Worm (Caenorhabditis elegans) whole organism, L4 larva: ENCODE data around the gene C14A4.9.

Source experiments
- F26F4.8 ChIP-seq: fragments of 200-800 bp; sonication (Bioruptor generic); conservative IDR thresholded peaks from 2 replicates; pipeline ENCODE4 v1.3.6; 2022; ENCODE audit warnings: missing genetic modification characterization, missing compliant biosample characterization
- R02D3.7 ChIP-seq: fragments of 150-350 bp; sonication (generic microtip); optimal IDR thresholded peaks from 3 replicates; lab custom pipeline; 2014; ENCODE audit warnings: missing biosample characterization, missing genetic modification characterization
- Y75B8A.6 ChIP-seq: fragments of 200-800 bp; sonication (Bioruptor generic); IDR thresholded peaks from 2 replicates; pipeline ENCODE4 v1.3.6; 2022; ENCODE audit warnings: missing genetic modification reagents, missing genetic modification characterization, missing compliant biosample characterization
- ZK337.2 ChIP-seq: fragments of 200-800 bp; sonication (Bioruptor generic); IDR thresholded peaks from 2 replicates; pipeline ENCODE4 v1.3.6; 2022; ENCODE audit warnings: missing genetic modification reagents, missing genetic modification characterization, missing compliant biosample characterization
- ama-1 ChIP-seq: fragments of 150-350 bp; optimal IDR thresholded peaks from 2 replicates; lab custom pipeline; 2014; ENCODE audit warnings: inconsistent platforms, mixed read lengths
- arid-1 ChIP-seq: fragments of 200-800 bp; sonication (Bioruptor generic); conservative IDR thresholded peaks from 2 replicates; pipeline ENCODE4 v1.3.6; 2022; ENCODE audit warnings: missing genetic modification reagents, missing genetic modification characterization, missing compliant biosample characterization
- attf-4 ChIP-seq: sonication (generic microtip); optimal IDR thresholded peaks from 3 replicates; lab custom pipeline; 2017; ENCODE audit warnings: missing biosample characterization, missing genetic modification characterization
- ceh-44 ChIP-seq: fragments of 200-800 bp; sonication (Bioruptor generic); IDR thresholded peaks from 2 replicates; pipeline ENCODE4 v1.3.6; 2022; ENCODE audit warnings: missing genetic modification reagents, missing genetic modification characterization, missing compliant biosample characterization
- ctbp-1 ChIP-seq: fragments of 200-800 bp; sonication (Bioruptor generic); IDR thresholded peaks from 2 replicates; pipeline ENCODE4 v1.3.6; 2022; ENCODE audit warnings: missing genetic modification reagents, missing genetic modification characterization, missing compliant biosample characterization
- daf-16 ChIP-seq, 3 experiments: sonication (generic microtip); optimal IDR thresholded peaks; 2 replicates each; lab custom pipeline; 2016 to 2017; ENCODE audit warnings: missing genetic modification characterization in 3 of 3, missing genetic modification reagents in 3 of 3, mild to moderate bottlenecking in 2 of 3, missing compliant biosample characterization in 2 of 3, missing biosample characterization in 1 of 3, moderate library complexity in 1 of 3
- daf-8 ChIP-seq: fragments of 200-800 bp; sonication (Bioruptor generic); IDR thresholded peaks from 2 replicates; pipeline ENCODE4 v1.3.6; 2022; ENCODE audit warnings: missing genetic modification characterization, missing compliant biosample characterization
- dmd-8 ChIP-seq: fragments of 200-800 bp; sonication (Bioruptor generic); IDR thresholded peaks from 2 replicates; pipeline ENCODE4 v1.3.6; 2022; ENCODE audit warnings: missing genetic modification characterization, missing compliant biosample characterization
- dpl-1 ChIP-seq: fragments of 150-350 bp; optimal IDR thresholded peaks from 2 replicates; lab custom pipeline; 2014; ENCODE audit warnings: missing biosample characterization, missing genetic modification reagents, missing genetic modification characterization
- duxl-1 ChIP-seq: sonication (generic microtip); optimal IDR thresholded peaks from 2 replicates; lab custom pipeline; 2016; ENCODE audit warnings: mild to moderate bottlenecking, missing genetic modification characterization, moderate library complexity, missing compliant biosample characterization; ENCODE audit not compliant: poor library complexity
- dve-1 ChIP-seq: sonication (generic microtip); optimal IDR thresholded peaks from 2 replicates; lab custom pipeline; 2017; ENCODE audit warnings: antibody characterized with exemption, mild to moderate bottlenecking, missing genetic modification characterization, missing compliant biosample characterization; ENCODE audit not compliant: insufficient read depth
- egl-43 ChIP-seq: fragments of 200-800 bp; sonication (Bioruptor generic); IDR thresholded peaks from 2 replicates; pipeline ENCODE4 v1.3.6; 2022; ENCODE audit warnings: missing genetic modification reagents, missing genetic modification characterization, missing compliant biosample characterization
- gei-8 ChIP-seq: fragments of 200-800 bp; sonication (Bioruptor generic); optimal IDR thresholded peaks from 2 replicates; lab custom pipeline; 2018; ENCODE audit warnings: mild to moderate bottlenecking, missing genetic modification characterization, missing compliant biosample characterization
- hlh-11 ChIP-seq: fragments of 200-800 bp; sonication (Bioruptor generic); optimal IDR thresholded peaks from 2 replicates; lab custom pipeline; 2018; ENCODE audit warnings: mild to moderate bottlenecking, missing genetic modification characterization, missing compliant biosample characterization
- hlh-30 ChIP-seq: sonication (generic microtip); optimal IDR thresholded peaks from 2 replicates; lab custom pipeline; 2017; ENCODE audit warnings: antibody characterized with exemption, mild to moderate bottlenecking, missing genetic modification characterization, missing compliant biosample characterization; ENCODE audit not compliant: insufficient read depth
- lin-1 ChIP-seq: fragments of 200-800 bp; sonication (Bioruptor generic); IDR thresholded peaks from 2 replicates; pipeline ENCODE4 v1.3.6; 2022; ENCODE audit warnings: missing genetic modification reagents, missing genetic modification characterization, missing compliant biosample characterization
- lin-29 ChIP-seq: fragments of 200-800 bp; sonication (Bioruptor generic); IDR thresholded peaks from 2 replicates; pipeline ENCODE4 v1.3.6; 2022; ENCODE audit warnings: missing genetic modification reagents, missing genetic modification characterization, missing compliant biosample characterization
- lin-38 ChIP-seq: fragments of 200-800 bp; sonication (Bioruptor generic); IDR thresholded peaks from 2 replicates; pipeline ENCODE4 v1.3.6; 2022; ENCODE audit warnings: missing genetic modification reagents, missing genetic modification characterization, missing compliant biosample characterization
- lsy-2 ChIP-seq, 2 experiments: fragments of 150-350 bp in 1 of 2; sonication (generic microtip) in 1 of 2; optimal IDR thresholded peaks; 2 replicates each; lab custom pipeline; 2014 to 2017; ENCODE audit warnings: missing biosample characterization in 2 of 2, missing genetic modification characterization in 2 of 2
- madf-5 ChIP-seq, 2 experiments: fragments of 200-800 bp; sonication (Bioruptor generic); IDR thresholded peaks; 2 replicates each; pipeline ENCODE4 v1.3.6; 2022; ENCODE audit warnings: missing compliant biosample characterization in 2 of 2, missing genetic modification characterization in 2 of 2
- mep-1 ChIP-seq: fragments of 150-350 bp; sonication (generic microtip); optimal IDR thresholded peaks from 3 replicates; lab custom pipeline; 2014; ENCODE audit warnings: missing biosample characterization, missing genetic modification characterization
- mxl-2 ChIP-seq: fragments of 200-800 bp; sonication (Bioruptor generic); conservative IDR thresholded peaks from 2 replicates; pipeline ENCODE4 v1.3.6; 2022; ENCODE audit warnings: missing genetic modification reagents, missing genetic modification characterization, missing compliant biosample characterization
- mxl-3 ChIP-seq: fragments of 200-800 bp; sonication (Bioruptor generic); optimal IDR thresholded peaks from 2 replicates; lab custom pipeline; 2018; ENCODE audit warnings: mild to moderate bottlenecking, missing genetic modification characterization, missing compliant biosample characterization
- nhr-10 ChIP-seq: fragments of 150-350 bp; optimal IDR thresholded peaks from 2 replicates; lab custom pipeline; 2014; ENCODE audit warnings: missing biosample characterization, missing genetic modification characterization
- nhr-102 ChIP-seq: sonication (generic microtip); optimal IDR thresholded peaks from 2 replicates; lab custom pipeline; 2016; ENCODE audit warnings: mild to moderate bottlenecking, missing genetic modification characterization, moderate library complexity, missing compliant biosample characterization
- nhr-25 ChIP-seq: sonication (generic microtip); optimal IDR thresholded peaks from 2 replicates; lab custom pipeline; 2017; ENCODE audit warnings: missing genetic modification characterization, mild to moderate bottlenecking, missing compliant biosample characterization, antibody characterized with exemption, moderate library complexity, borderline replicate concordance; ENCODE audit not compliant: insufficient read depth
- nhr-28 ChIP-seq: fragments of 150-350 bp; optimal IDR thresholded peaks from 2 replicates; lab custom pipeline; 2014; ENCODE audit warnings: missing biosample characterization, missing genetic modification characterization
- nhr-42 ChIP-seq: fragments of 200-800 bp; sonication (Bioruptor generic); IDR thresholded peaks from 2 replicates; pipeline ENCODE4 v1.3.6; 2022; ENCODE audit warnings: missing genetic modification characterization, missing compliant biosample characterization
- nhr-48 ChIP-seq: sonication (generic microtip); optimal IDR thresholded peaks from 2 replicates; lab custom pipeline; 2016; ENCODE audit warnings: mild to moderate bottlenecking, missing genetic modification characterization, missing compliant biosample characterization
- pha-4 ChIP-seq, 2 experiments: fragments of 150-350 bp in 1 of 2; fragments of 200-800 bp in 1 of 2; sonication (Bioruptor generic) in 1 of 2; IDR thresholded peaks in 1 of 2; optimal IDR thresholded peaks in 1 of 2; 2 replicates each; pipeline versions ENCODE4 v1.3.6 to Lab custom; 2014 to 2022; ENCODE audit warnings: missing genetic modification characterization in 2 of 2, missing genetic modification reagents in 2 of 2, missing biosample characterization in 1 of 2, missing compliant biosample characterization in 1 of 2
- php-3 ChIP-seq: fragments of 200-800 bp; sonication (Bioruptor generic); IDR thresholded peaks from 2 replicates; pipeline ENCODE4 v1.3.6; 2022; ENCODE audit warnings: missing genetic modification reagents, missing genetic modification characterization, missing compliant biosample characterization
- pqm-1 ChIP-seq: sonication (generic microtip); optimal IDR thresholded peaks from 2 replicates; lab custom pipeline; 2017; ENCODE audit warnings: missing biosample characterization, missing genetic modification characterization
- rbr-2 ChIP-seq: sonication (generic microtip); optimal IDR thresholded peaks from 2 replicates; lab custom pipeline; 2016; ENCODE audit warnings: missing genotype, missing genetic modification characterization, missing compliant biosample characterization
- snpc-1.2 ChIP-seq: fragments of 200-800 bp; sonication (Bioruptor generic); IDR thresholded peaks from 2 replicates; pipeline ENCODE4 v1.3.6; 2022; ENCODE audit warnings: missing genetic modification reagents, missing genetic modification characterization, missing compliant biosample characterization
- spr-3 ChIP-seq: fragments of 200-800 bp; sonication (Bioruptor generic); optimal IDR thresholded peaks from 2 replicates; lab custom pipeline; 2018; ENCODE audit warnings: mild to moderate bottlenecking, missing genetic modification characterization, missing compliant biosample characterization
- tra-1 ChIP-seq: fragments of 200-800 bp; sonication (Bioruptor generic); IDR thresholded peaks from 2 replicates; pipeline ENCODE4 v1.3.6; 2022; ENCODE audit warnings: missing genetic modification reagents, missing genetic modification characterization, missing compliant biosample characterization
- unc-39 ChIP-seq: sonication (generic microtip); optimal IDR thresholded peaks from 2 replicates; lab custom pipeline; 2017; ENCODE audit warnings: missing biosample characterization, missing genetic modification characterization
- unc-62 ChIP-seq, 3 experiments: fragments of 150-350 bp in 1 of 3; sonication (generic microtip); optimal IDR thresholded peaks in 2 of 3; peaks in 1 of 3; 1 replicate in 1 of 3; 2 replicates in 2 of 3; lab custom pipeline; 2014 to 2017; ENCODE audit warnings: missing biosample characterization in 3 of 3, missing genetic modification characterization in 3 of 3, missing genetic modification reagents in 3 of 3, missing genotype in 1 of 3
- zag-1 ChIP-seq: fragments of 150-350 bp; optimal IDR thresholded peaks from 2 replicates; lab custom pipeline; 2014; ENCODE audit warnings: missing biosample characterization, missing genetic modification characterization
- zfp-3 ChIP-seq: fragments of 200-800 bp; sonication (Bioruptor generic); conservative IDR thresholded peaks from 2 replicates; pipeline ENCODE4 v1.3.6; 2022; ENCODE audit warnings: missing genetic modification reagents, missing genetic modification characterization, missing compliant biosample characterization
- zip-2 ChIP-seq: fragments of 150-350 bp; optimal IDR thresholded peaks from 2 replicates; lab custom pipeline; 2014; ENCODE audit warnings: missing biosample characterization, missing genetic modification characterization
- ztf-7 ChIP-seq: fragments of 150-350 bp; optimal IDR thresholded peaks from 2 replicates; lab custom pipeline; 2014; ENCODE audit warnings: missing biosample characterization, missing genetic modification characterization

C14A4.9 gene

DNA sequence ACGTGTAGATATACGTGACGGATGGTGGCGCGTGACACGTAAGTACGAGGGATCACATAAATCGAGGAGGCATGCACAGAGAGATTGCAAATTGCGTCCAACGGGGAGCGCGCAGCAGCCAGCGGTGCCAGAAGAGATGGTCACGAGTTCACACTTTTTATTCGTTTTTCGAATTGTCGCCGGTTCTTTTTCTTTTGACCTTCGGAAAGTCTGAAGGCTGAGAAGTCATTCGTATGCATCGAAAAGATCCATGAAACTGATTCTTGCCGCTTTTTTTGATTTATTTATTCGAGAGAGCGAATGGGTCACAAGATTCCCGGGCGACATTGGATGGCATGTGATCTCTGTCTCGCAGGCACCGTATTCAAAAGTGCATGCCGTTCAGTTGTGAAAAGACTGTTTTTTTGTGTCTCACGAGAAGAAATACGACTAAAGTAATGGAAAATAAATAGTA lies 40.1 kb upstream of the C14A4.9 start (continued):
- TF ChIP-seq unc-62 (GFP tag; optimal IDR thresholded peaks at IDR 0.05 in 1 of 2; lab: Kevin White, UChicago), result peak in 1 of 2 experiments; percentile 98
- TF ChIP-seq unc-62 (tag; optimal IDR thresholded peaks at IDR 0.05; lab: Kevin White, UChicago), result no peak
- no peak for TF ChIP-seq dmd-8 (GFP tag; lab: Robert Waterston, UW)
- TF ChIP-seq nhr-25 (tag; lab: Kevin White, UChicago), result peak; percentile 84
- peak; percentile 24; the same call in 1 of the 2 replicates for TF ChIP-seq lin-29 (GFP tag; lab: Robert Waterston, UW)
- TF ChIP-seq ctbp-1, result peak; percentile 51
- no peak for TF ChIP-seq daf-8 (GFP tag; lab: Robert Waterston, UW)
- peak; percentile 53 for TF ChIP-seq mxl-3 (GFP tag; lab: Kevin White, UChicago)
- no peak for TF ChIP-seq R02D3.7
- no peak for TF ChIP-seq snpc-1.2 (GFP tag; lab: Robert Waterston, UW)
- peak; percentile 98 for TF ChIP-seq hlh-30 (tag; lab: Kevin White, UChicago)
- no peak for TF ChIP-seq zag-1
- peak; percentile 40 for TF ChIP-seq rbr-2
- no peak for TF ChIP-seq nhr-10 (tag; lab: Kevin White, UChicago)
- no peak for TF ChIP-seq arid-1 (GFP tag; lab: Robert Waterston, UW)
- TF ChIP-seq F26F4.8 (GFP tag; lab: Robert Waterston, UW), result no peak
- no peak for TF ChIP-seq lin-1 (GFP tag; lab: Robert Waterston, UW)
- TF ChIP-seq, all 104 proteins: peak for 28

DNA sequence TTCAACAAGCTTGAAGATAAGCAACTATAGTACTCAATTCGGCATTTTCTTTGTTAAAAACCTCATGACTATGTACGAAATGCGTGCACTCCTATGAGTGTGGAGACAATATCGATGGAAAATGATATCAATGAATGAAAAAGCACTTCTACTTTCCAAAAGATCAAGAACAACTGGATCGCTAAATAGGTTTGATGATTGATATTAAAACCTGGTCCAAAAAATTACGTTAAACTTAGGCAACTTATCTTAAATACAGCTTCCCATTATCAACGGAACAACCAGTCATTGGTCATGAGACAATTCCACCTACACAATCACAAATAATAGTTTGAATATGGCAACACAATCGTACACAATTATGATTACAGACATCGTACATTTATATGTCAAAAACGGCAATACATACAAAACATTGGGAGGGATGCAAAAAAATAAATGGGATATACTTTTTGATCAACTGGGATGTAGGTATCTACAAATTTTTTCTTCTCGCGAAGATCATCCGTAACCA lies 39.4 kb upstream of the C14A4.9 start:
- TF ChIP-seq dpl-1 (GFP tag; lab: Kevin White, UChicago) (no peak), hlh-11 (tag; lab: Kevin White, UChicago) (no peak), ama-1 (lab: Kevin White, UChicago) (peak; percentile 1), arid-1 (GFP tag; lab: Robert Waterston, UW) (no peak; the same call in 1 of the 2 replicates), dve-1 (tag; lab: Kevin White, UChicago) (peak; percentile 77), Y75B8A.6 (GFP tag; lab: Robert Waterston, UW) (0 out of 2 replicates have a peak, but pooled peaks have one; percentile 49), egl-43 (GFP tag; lab: Robert Waterston, UW) (no peak), daf-16 (GFP tag; optimal IDR thresholded peaks at IDR 0.05; lab: Kevin White, UChicago) (peak in 1 of 2 experiments; percentile 16), daf-16 (tag; optimal IDR thresholded peaks at IDR 0.05; lab: Kevin White, UChicago) (peak; percentile 75), lsy-2 (tag; optimal IDR thresholded peaks at IDR 0.05; lab: Kevin White, UChicago) (peak in 1 of 2 experiments; percentile 29), ctbp-1 (0 out of 2 replicates have a peak, but pooled peaks have one; percentile 13), spr-3 (no peak), ZK337.2 (no peak), nhr-48 (tag; lab: Kevin White, UChicago) (no peak), pha-4 (GFP tag; IDR thresholded peaks at IDR 0.05; lab: Robert Waterston, UW) (peak; percentile 53; the same call in 1 of the 2 replicates), pha-4 (tag; optimal IDR thresholded peaks at IDR 0.05; lab: Kevin White, UChicago) (no peak), attf-4 (tag; lab: Kevin White, UChicago) (no peak), nhr-28 (tag; lab: Kevin White, UChicago) (peak; percentile 32), madf-5 (GFP tag; IDR thresholded peaks at IDR 0.05; lab: Robert Waterston, UW) (no peak), nhr-102 (tag; lab: Kevin White, UChicago) (peak; percentile 45), ceh-44 (GFP tag; lab: Robert Waterston, UW) (no peak), gei-8 (peak; percentile 25), tra-1 (no peak), lin-38 (GFP tag; lab: Robert Waterston, UW) (peak; percentile 62), F26F4.8 (GFP tag; lab: Robert Waterston, UW) (no peak), duxl-1 (tag; lab: Kevin White, UChicago) (peak; percentile 62), mxl-2 (GFP tag; lab: Robert Waterston, UW) (no peak), zip-2 (tag; lab: Kevin White, UChicago) (no peak), ztf-7 (tag; lab: Kevin White, UChicago) (no peak), nhr-42 (no peak), php-3 (GFP tag; lab: Robert Waterston, UW) (0 out of 2 replicates have a peak, but pooled peaks have one; percentile 11), unc-39 (tag; lab: Kevin White, UChicago) (no peak), pqm-1 (tag; lab: Kevin White, UChicago) (peak; percentile 33), mep-1 (peak; percentile 51), zfp-3 (GFP tag; lab: Robert Waterston, UW) (no peak)
